Worm (Caenorhabditis elegans): ENCODE data around the gene Y55F3BR.2.

DNA sequence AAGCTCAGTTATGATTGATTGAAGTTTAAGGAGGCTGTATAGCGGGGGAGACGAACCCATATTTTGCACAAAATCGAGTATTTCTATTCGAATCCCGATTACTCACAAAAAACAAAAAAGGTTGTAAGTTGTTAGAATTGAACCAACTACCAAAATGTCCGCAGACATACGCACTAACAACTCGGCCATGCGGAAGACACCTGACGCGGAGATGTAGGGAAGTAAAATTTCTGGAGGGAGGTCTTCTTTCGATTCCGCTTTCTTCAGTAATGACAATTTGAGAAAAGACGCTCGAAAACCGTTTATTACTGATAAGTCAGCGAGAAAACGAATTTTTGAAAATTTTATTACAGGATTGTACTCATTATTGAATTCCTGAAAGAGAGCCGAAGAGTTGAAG lies 40.9 kb upstream of the Y55F3BR.2 start:
- no peak for TF ChIP-seq elt-4 (tag; optimal IDR thresholded peaks at IDR 0.05)
- no peak for TF ChIP-seq fkh-10 (GFP tag; optimal IDR thresholded peaks at IDR 0.05)
- no peak for TF ChIP-seq elt-2 (tag; optimal IDR thresholded peaks at IDR 0.05)
- TF ChIP-seq ceh-48 (tag; optimal IDR thresholded peaks at IDR 0.05) = no peak

Data from whole organism, late embryonic.